Worm (Caenorhabditis elegans): Measurements from ENCODE around the gene Y38H8A.12.

DNA sequence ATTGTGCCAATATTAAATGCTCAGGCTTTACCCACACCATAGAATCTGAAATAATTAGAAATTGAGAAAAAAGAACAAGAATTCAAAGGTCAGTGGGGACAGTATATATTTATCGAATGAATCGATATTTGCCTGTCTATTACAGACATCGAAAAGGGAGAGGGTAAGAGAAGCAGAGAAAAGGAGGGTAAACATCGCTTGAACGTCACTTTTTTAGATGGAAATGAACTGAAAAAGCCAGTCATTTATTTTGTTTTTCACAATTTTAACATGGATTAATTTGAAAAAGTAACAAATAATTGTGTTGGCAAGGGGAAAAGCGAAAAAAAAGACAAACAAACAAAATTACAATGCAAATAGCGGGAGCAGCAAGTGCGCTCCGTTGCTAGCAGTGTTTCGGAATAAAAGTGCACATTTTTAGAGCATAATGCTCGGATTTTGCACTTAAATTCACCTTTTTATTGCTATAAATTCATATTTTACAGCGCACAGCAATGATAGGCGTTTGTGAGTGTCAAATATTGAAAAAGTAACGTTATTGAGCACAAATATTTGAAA, 42.1 kb upstream of the Y38H8A.12 start, which contains the start of gene tbc-9:
- TF ChIP-seq unc-62 (GFP tag; optimal IDR thresholded peaks at IDR 0.05) (no peak), nhr-76 (tag; optimal IDR thresholded peaks at IDR 0.05) (no peak), lsy-2 (tag; optimal IDR thresholded peaks at IDR 0.05) (no peak), elt-1 (tag; optimal IDR thresholded peaks at IDR 0.05; ENCODE audit: borderline replicate concordance, insufficient read depth) (no peak), tbx-8 (GFP tag; optimal IDR thresholded peaks at IDR 0.05) (no peak), blmp-1 (tag; optimal IDR thresholded peaks at IDR 0.05) (no peak)
